Worm (Caenorhabditis elegans) whole organism, L4 larva: Measurements from ENCODE around the gene nspg-6.

Experiments
- F26F4.8 ChIP-seq: fragments of 200-800 bp; sonication (Bioruptor generic); conservative IDR thresholded peaks from 2 replicates; pipeline ENCODE4 v1.3.6; 2022; ENCODE audit warnings: missing genetic modification characterization, missing compliant biosample characterization
- F37D6.2 ChIP-seq: sonication (generic microtip); optimal IDR thresholded peaks from 2 replicates; lab custom pipeline; 2016; ENCODE audit warnings: mild to moderate bottlenecking, missing genetic modification characterization, missing compliant biosample characterization
- T20F7.1 ChIP-seq: fragments of 200-800 bp; sonication (Bioruptor generic); optimal IDR thresholded peaks from 2 replicates; lab custom pipeline; 2018; ENCODE audit warnings: mild to moderate bottlenecking, missing genetic modification characterization, missing compliant biosample characterization
- ZK546.5 ChIP-seq, 2 experiments: sonication (generic microtip); optimal IDR thresholded peaks; 2 replicates each; lab custom pipeline; 2017; ENCODE audit warnings: missing biosample characterization in 2 of 2, missing genetic modification characterization in 2 of 2
- aha-1 ChIP-seq: fragments of 150-350 bp; peaks from one replicate; lab custom pipeline; 2014; ENCODE audit warnings: missing biosample characterization, missing genetic modification characterization
- ceh-20 ChIP-seq: fragments of 200-800 bp; sonication (Bioruptor generic); IDR thresholded peaks from 2 replicates; pipeline ENCODE4 v1.3.6; 2022; ENCODE audit warnings: missing genetic modification reagents, missing genetic modification characterization, missing compliant biosample characterization
- ceh-32 ChIP-seq: sonication (generic microtip); optimal IDR thresholded peaks from 2 replicates; lab custom pipeline; 2016; ENCODE audit warnings: mild to moderate bottlenecking, missing genetic modification characterization, missing compliant biosample characterization; ENCODE audit not compliant: poor library complexity
- ceh-44 ChIP-seq: fragments of 200-800 bp; sonication (Bioruptor generic); IDR thresholded peaks from 2 replicates; pipeline ENCODE4 v1.3.6; 2022; ENCODE audit warnings: missing genetic modification reagents, missing genetic modification characterization, missing compliant biosample characterization
- daf-19 ChIP-seq: fragments of 200-800 bp; sonication (Bioruptor generic); conservative IDR thresholded peaks from 2 replicates; pipeline ENCODE4 v1.3.6; 2022; ENCODE audit warnings: missing genetic modification characterization, missing compliant biosample characterization
- dmd-6 ChIP-seq: fragments of 200-800 bp; sonication (Bioruptor generic); IDR thresholded peaks from 2 replicates; pipeline ENCODE4 v1.3.6; 2022; ENCODE audit warnings: missing genetic modification reagents, missing genetic modification characterization, missing compliant biosample characterization
- duxl-1 ChIP-seq: sonication (generic microtip); optimal IDR thresholded peaks from 2 replicates; lab custom pipeline; 2016; ENCODE audit warnings: mild to moderate bottlenecking, missing genetic modification characterization, moderate library complexity, missing compliant biosample characterization; ENCODE audit not compliant: poor library complexity
- dve-1 ChIP-seq: sonication (generic microtip); optimal IDR thresholded peaks from 2 replicates; lab custom pipeline; 2017; ENCODE audit warnings: antibody characterized with exemption, mild to moderate bottlenecking, missing genetic modification characterization, missing compliant biosample characterization; ENCODE audit not compliant: insufficient read depth
- hif-1 ChIP-seq, 2 experiments: sonication (generic microtip); optimal IDR thresholded peaks; 2 replicates each; lab custom pipeline; 2016 to 2017; ENCODE audit warnings: missing compliant biosample characterization in 2 of 2, missing genetic modification characterization in 2 of 2, missing genetic modification reagents in 2 of 2, missing genotype in 2 of 2, mild to moderate bottlenecking in 1 of 2
- hlh-11 ChIP-seq: fragments of 200-800 bp; sonication (Bioruptor generic); optimal IDR thresholded peaks from 2 replicates; lab custom pipeline; 2018; ENCODE audit warnings: mild to moderate bottlenecking, missing genetic modification characterization, missing compliant biosample characterization
- hlh-30 ChIP-seq: sonication (generic microtip); optimal IDR thresholded peaks from 2 replicates; lab custom pipeline; 2017; ENCODE audit warnings: antibody characterized with exemption, mild to moderate bottlenecking, missing genetic modification characterization, missing compliant biosample characterization; ENCODE audit not compliant: insufficient read depth
- hmg-1.1 ChIP-seq: fragments of 200-800 bp; sonication (Bioruptor generic); IDR thresholded peaks from 2 replicates; pipeline ENCODE4 v1.3.6; 2022; ENCODE audit warnings: missing genetic modification reagents, missing genetic modification characterization, missing compliant biosample characterization
- lsy-2 ChIP-seq, 2 experiments: fragments of 150-350 bp in 1 of 2; sonication (generic microtip) in 1 of 2; optimal IDR thresholded peaks; 2 replicates each; lab custom pipeline; 2014 to 2017; ENCODE audit warnings: missing biosample characterization in 2 of 2, missing genetic modification characterization in 2 of 2
- madf-5 ChIP-seq, 2 experiments: fragments of 200-800 bp; sonication (Bioruptor generic); IDR thresholded peaks; 2 replicates each; pipeline ENCODE4 v1.3.6; 2022; ENCODE audit warnings: missing compliant biosample characterization in 2 of 2, missing genetic modification characterization in 2 of 2
- mdl-1 ChIP-seq, 2 experiments: fragments of 150-350 bp in 1 of 2; sonication (generic microtip) in 1 of 2; optimal IDR thresholded peaks; 2 replicates each; lab custom pipeline; 2014 to 2017; ENCODE audit warnings: missing biosample characterization in 2 of 2, missing genetic modification characterization in 2 of 2
- mep-1 ChIP-seq: fragments of 150-350 bp; sonication (generic microtip); optimal IDR thresholded peaks from 3 replicates; lab custom pipeline; 2014; ENCODE audit warnings: missing biosample characterization, missing genetic modification characterization
- mes-2 ChIP-seq: sonication (generic microtip); optimal IDR thresholded peaks from 2 replicates; lab custom pipeline; 2016; ENCODE audit warnings: missing genotype, mild to moderate bottlenecking, missing genetic modification characterization, missing compliant biosample characterization; ENCODE audit not compliant: poor library complexity, severe bottlenecking
- mxl-3 ChIP-seq: fragments of 200-800 bp; sonication (Bioruptor generic); optimal IDR thresholded peaks from 2 replicates; lab custom pipeline; 2018; ENCODE audit warnings: mild to moderate bottlenecking, missing genetic modification characterization, missing compliant biosample characterization
- nhr-25 ChIP-seq: sonication (generic microtip); optimal IDR thresholded peaks from 2 replicates; lab custom pipeline; 2017; ENCODE audit warnings: missing genetic modification characterization, mild to moderate bottlenecking, missing compliant biosample characterization, antibody characterized with exemption, moderate library complexity, borderline replicate concordance; ENCODE audit not compliant: insufficient read depth
- nhr-28 ChIP-seq: fragments of 150-350 bp; optimal IDR thresholded peaks from 2 replicates; lab custom pipeline; 2014; ENCODE audit warnings: missing biosample characterization, missing genetic modification characterization
- nhr-41 ChIP-seq: fragments of 200-800 bp; sonication (Bioruptor generic); IDR thresholded peaks from 2 replicates; pipeline ENCODE4 v1.3.6; 2022; ENCODE audit warnings: missing genetic modification reagents, missing genetic modification characterization, missing compliant biosample characterization
- nhr-48 ChIP-seq: sonication (generic microtip); optimal IDR thresholded peaks from 2 replicates; lab custom pipeline; 2016; ENCODE audit warnings: mild to moderate bottlenecking, missing genetic modification characterization, missing compliant biosample characterization
- nhr-77 ChIP-seq: fragments of 150-350 bp; optimal IDR thresholded peaks from 2 replicates; lab custom pipeline; 2014; ENCODE audit warnings: missing biosample characterization, missing genetic modification characterization
- saeg-2 ChIP-seq: fragments of 200-800 bp; sonication (Bioruptor generic); IDR thresholded peaks from 2 replicates; pipeline ENCODE4 v1.3.6; 2022; ENCODE audit warnings: missing genetic modification reagents, missing genetic modification characterization, missing compliant biosample characterization
- spr-3 ChIP-seq: fragments of 200-800 bp; sonication (Bioruptor generic); optimal IDR thresholded peaks from 2 replicates; lab custom pipeline; 2018; ENCODE audit warnings: mild to moderate bottlenecking, missing genetic modification characterization, missing compliant biosample characterization
- tra-1 ChIP-seq: fragments of 200-800 bp; sonication (Bioruptor generic); IDR thresholded peaks from 2 replicates; pipeline ENCODE4 v1.3.6; 2022; ENCODE audit warnings: missing genetic modification reagents, missing genetic modification characterization, missing compliant biosample characterization
- unc-39 ChIP-seq: sonication (generic microtip); optimal IDR thresholded peaks from 2 replicates; lab custom pipeline; 2017; ENCODE audit warnings: missing biosample characterization, missing genetic modification characterization
- unc-62 ChIP-seq, 3 experiments: fragments of 150-350 bp in 1 of 3; sonication (generic microtip); optimal IDR thresholded peaks in 2 of 3; peaks in 1 of 3; 1 replicate in 1 of 3; 2 replicates in 2 of 3; lab custom pipeline; 2014 to 2017; ENCODE audit warnings: missing biosample characterization in 3 of 3, missing genetic modification characterization in 3 of 3, missing genetic modification reagents in 3 of 3, missing genotype in 1 of 3
- zfp-3 ChIP-seq: fragments of 200-800 bp; sonication (Bioruptor generic); conservative IDR thresholded peaks from 2 replicates; pipeline ENCODE4 v1.3.6; 2022; ENCODE audit warnings: missing genetic modification reagents, missing genetic modification characterization, missing compliant biosample characterization
- zip-2 ChIP-seq: fragments of 150-350 bp; optimal IDR thresholded peaks from 2 replicates; lab custom pipeline; 2014; ENCODE audit warnings: missing biosample characterization, missing genetic modification characterization

nspg-6 gene

DNA sequence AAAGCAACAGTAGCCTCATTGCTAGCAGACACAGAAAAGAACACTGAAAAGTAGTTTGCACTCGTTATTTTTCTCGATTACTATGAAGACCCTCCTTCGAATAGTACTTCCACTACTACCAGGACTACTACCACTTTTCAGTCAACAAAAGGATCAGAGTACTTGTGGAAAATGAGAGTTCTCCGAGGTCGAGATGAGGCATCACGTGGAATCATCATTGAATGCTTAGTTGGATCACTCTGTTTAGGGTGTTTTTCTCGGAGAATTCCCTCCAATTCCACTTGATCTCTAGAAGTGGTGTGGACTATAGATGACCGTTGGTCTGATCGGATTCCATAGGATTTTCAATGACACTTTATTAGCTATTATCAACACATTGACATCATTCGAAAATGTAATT is 14.0 kb downstream of the nspg-6 start:
- TF ChIP-seq ceh-20 (no peak), nhr-28 (tag; lab: Kevin White, UChicago) (peak; percentile 36), hif-1 (tag; optimal IDR thresholded peaks at IDR 0.05; lab: Kevin White, UChicago) (no peak), unc-39 (tag; lab: Kevin White, UChicago) (no peak), nhr-77 (tag; lab: Kevin White, UChicago) (no peak), tra-1 (no peak), T20F7.1 (GFP tag; lab: Kevin White, UChicago) (no peak), aha-1 (tag; lab: Kevin White, UChicago) (no peak), spr-3 (GFP tag; lab: Kevin White, UChicago) (no peak), F26F4.8 (GFP tag; lab: Robert Waterston, UW) (no peak), ceh-44 (GFP tag; lab: Robert Waterston, UW) (no peak), hlh-30 (tag; lab: Kevin White, UChicago) (peak; percentile 32), mep-1 (tag; lab: Kevin White, UChicago) (no peak), zip-2 (tag; lab: Kevin White, UChicago) (no peak), ZK546.5 (tag; optimal IDR thresholded peaks at IDR 0.05; lab: Kevin White, UChicago) (no peak), ceh-32 (tag; lab: Kevin White, UChicago) (no peak), zfp-3 (no peak)
- TF ChIP-seq, all 104 proteins: peak for 2

DNA sequence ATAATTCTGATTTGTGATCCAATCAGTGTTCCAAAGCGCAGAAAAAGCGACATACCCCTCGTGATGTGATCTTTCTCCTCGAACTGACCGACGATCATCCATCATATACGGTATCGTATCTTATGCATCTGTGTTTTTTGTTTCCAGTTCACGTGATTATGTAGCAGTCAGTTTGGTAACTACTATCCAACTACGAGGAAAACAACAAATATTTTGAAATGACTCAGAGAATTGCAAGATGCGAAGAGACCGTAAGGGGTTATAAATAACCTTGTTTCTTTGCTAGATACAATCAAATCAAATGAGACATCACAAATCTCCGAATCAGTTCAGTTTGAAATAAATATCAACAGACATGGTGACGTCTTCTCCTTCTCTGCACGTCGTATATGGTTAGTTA is 14.6 kb downstream of the nspg-6 start:
- TF ChIP-seq mep-1 (tag; lab: Kevin White, UChicago) (peak; percentile 41), unc-62 (GFP tag; optimal IDR thresholded peaks at IDR 0.05 in 1 of 2; lab: Kevin White, UChicago) (peak in 1 of 2 experiments; percentile 97), unc-62 (tag; optimal IDR thresholded peaks at IDR 0.05; lab: Kevin White, UChicago) (no peak), nhr-28 (tag; lab: Kevin White, UChicago) (peak; percentile 84), F26F4.8 (GFP tag; lab: Robert Waterston, UW) (no peak), tra-1 (0 out of 2 replicates have a peak, but pooled peaks have one; percentile 10), F37D6.2 (no peak), mdl-1 (tag; optimal IDR thresholded peaks at IDR 0.05; lab: Kevin White, UChicago) (peak in 1 of 2 experiments; percentile 72), duxl-1 (no peak), saeg-2 (GFP tag; lab: Robert Waterston, UW) (no peak), hlh-30 (tag; lab: Kevin White, UChicago) (peak; percentile 79), hlh-11 (tag; lab: Kevin White, UChicago) (peak; percentile 63), lsy-2 (tag; optimal IDR thresholded peaks at IDR 0.05; lab: Kevin White, UChicago) (peak in 1 of 2 experiments; percentile 54), dmd-6 (GFP tag; lab: Robert Waterston, UW) (peak; percentile 40; the same call in 1 of the 2 replicates), daf-19 (no peak), nhr-48 (tag; lab: Kevin White, UChicago) (peak; percentile 52), dve-1 (tag; lab: Kevin White, UChicago) (no peak)
- TF ChIP-seq, all 104 proteins: peak for 10

DNA sequence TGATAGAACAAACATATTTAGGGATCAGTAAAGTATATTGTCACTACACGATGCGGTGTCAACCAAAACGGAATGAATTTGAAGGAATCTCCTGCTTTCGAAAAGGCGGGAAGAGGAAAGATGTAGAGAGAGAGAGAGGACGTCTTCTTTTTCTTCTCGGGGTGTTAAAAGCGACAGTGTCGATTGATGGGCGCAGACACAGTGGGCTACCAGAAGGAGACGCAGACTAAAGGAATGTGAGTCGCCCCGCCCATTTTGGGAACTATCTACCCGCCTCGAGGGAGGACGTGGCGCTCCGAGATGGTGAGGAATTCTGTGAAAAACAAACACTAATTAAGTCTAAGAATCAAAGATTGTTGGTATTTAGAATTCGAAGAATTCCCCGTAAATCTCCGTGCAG is 15.3 kb downstream of the nspg-6 start, which contains the start of the genes B0361.14 and B0361.9:
B0361.14 (minus strand) TSS at position 66 of the 400 bp plus-strand sequence.
B0361.9 (minus strand) TSS at position 166 of the 400 bp plus-strand sequence.
- TF ChIP-seq aha-1 (tag; lab: Kevin White, UChicago) = peak; percentile 71
- peak; percentile 11 for TF ChIP-seq mxl-3 (GFP tag; lab: Kevin White, UChicago)
- TF ChIP-seq ceh-20 = no peak
- TF ChIP-seq nhr-25 (tag; lab: Kevin White, UChicago) = peak; percentile 80
- TF ChIP-seq nhr-41 = no peak
- peak in 1 of 2 experiments; percentile 14 for TF ChIP-seq mdl-1 (tag; optimal IDR thresholded peaks at IDR 0.05; lab: Kevin White, UChicago)
- TF ChIP-seq nhr-28 (tag; lab: Kevin White, UChicago) = peak; percentile 27
- TF ChIP-seq hmg-1.1 = 0 out of 2 replicates have a peak, but pooled peaks have one; percentile 19
- TF ChIP-seq mes-2 (tag; lab: Kevin White, UChicago) = peak; percentile 27
- no peak for TF ChIP-seq madf-5 (GFP tag; IDR thresholded peaks at IDR 0.05; lab: Robert Waterston, UW)
- TF ChIP-seq dmd-6 (GFP tag; lab: Robert Waterston, UW) = no peak
